Fruit fly (Drosophila melanogaster) whole organism, larva: ENCODE results near the gene CG15390.

Source experiments
- noc ChIP-seq: fragments of 200-800 bp; sonication (Bioruptor generic); optimal IDR thresholded peaks from 3 replicates; lab custom pipeline; 2019; ENCODE audit warnings: missing biosample characterization, mild to moderate bottlenecking, missing genetic modification characterization, moderate library complexity

The CG15390 gene

DNA sequence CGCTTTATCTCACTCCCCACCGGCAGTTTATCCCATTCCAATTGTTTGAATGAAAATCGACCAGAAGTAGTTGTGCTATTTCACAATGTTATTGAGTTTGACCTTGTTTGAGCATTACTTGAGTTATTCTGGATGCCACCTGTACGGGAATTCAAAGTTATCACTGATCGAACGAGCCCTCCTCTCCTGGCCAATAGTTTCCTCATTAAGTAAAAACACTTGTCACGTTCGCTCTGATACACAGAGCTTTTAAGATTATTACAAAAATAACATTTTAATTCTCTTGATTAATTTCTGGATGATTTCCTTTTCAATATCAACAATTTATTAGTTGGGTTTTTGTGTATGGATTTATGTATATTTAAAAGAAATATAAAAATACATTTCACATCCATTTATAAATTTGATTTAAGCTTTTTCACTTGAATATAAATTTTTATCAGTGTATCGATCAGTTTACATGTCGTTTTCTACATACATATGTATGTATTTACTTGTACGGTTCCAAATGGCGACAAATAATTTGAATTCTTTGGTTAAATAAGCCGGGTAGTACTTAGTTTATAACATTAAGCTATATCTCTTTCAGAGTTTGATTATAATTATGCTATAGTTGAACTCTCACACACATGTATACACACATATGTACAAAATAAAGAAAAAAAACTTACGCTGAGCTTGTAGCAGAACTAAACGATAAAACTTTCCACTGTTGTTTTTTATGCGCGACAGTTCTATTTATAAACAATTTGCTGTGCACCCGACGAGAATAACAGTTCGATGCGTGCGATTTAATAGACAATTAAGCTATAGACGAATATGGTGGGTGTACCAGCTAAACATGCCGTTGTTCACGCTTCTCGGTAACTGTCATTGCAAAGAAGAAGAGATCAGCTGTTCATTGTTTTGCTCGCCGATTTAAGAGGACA lies at the start of gene CG15390, which contains the start of gene CG3609:
TSS of gene CG15390 (plus strand) at position 896 of the 929 bp plus-strand sequence.
TSS of gene CG3609 (minus strand) at position 810 of the 929 bp plus-strand sequence.
- peak; percentile 76 for TF ChIP-seq noc

DNA sequence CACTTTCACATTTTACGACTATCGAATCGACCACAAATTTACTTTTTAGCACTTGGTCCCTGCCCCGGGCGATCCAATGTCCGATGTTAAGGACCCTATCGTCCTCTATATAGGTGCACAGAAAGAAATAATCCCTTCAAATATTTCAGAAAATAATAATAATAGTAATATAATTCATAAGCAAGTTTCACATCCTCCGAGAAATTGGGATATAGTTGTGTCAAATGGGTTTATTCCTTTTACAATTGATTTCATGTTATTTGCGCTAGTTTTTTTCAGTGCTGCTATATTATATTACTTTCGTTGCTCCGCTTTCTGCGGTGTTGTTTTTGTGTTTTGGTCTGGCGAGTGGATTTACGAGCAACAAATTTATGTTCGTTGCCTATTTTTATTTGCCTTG lies 26.0 kb upstream of the CG15390 start:
- TF ChIP-seq noc, result no peak

DNA sequence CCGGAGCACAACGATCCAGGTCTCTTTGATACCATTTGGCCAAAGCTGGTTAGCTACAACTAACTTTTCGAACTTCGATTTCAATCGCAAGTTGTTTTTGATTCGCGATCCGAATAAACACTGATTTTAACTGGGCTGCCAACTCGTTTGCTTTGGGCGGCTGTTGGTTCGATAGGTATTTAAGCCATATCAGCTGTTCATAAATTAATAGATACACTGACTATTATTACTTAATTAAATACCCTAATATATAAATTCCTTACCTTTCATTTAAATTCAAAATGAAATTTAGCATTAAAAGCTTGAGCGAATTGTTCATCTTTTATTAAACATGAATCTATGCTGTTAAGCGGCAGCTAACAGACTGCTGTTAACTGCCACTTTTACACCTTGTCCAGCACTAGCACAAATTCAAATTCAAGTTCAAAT lies 17.3 kb upstream of the CG15390 start, which contains the start of gene CG9967:
TSS of gene CG9967 (minus strand) at position 129 of the 429 bp plus-strand sequence.
- TF ChIP-seq noc, result no peak

DNA sequence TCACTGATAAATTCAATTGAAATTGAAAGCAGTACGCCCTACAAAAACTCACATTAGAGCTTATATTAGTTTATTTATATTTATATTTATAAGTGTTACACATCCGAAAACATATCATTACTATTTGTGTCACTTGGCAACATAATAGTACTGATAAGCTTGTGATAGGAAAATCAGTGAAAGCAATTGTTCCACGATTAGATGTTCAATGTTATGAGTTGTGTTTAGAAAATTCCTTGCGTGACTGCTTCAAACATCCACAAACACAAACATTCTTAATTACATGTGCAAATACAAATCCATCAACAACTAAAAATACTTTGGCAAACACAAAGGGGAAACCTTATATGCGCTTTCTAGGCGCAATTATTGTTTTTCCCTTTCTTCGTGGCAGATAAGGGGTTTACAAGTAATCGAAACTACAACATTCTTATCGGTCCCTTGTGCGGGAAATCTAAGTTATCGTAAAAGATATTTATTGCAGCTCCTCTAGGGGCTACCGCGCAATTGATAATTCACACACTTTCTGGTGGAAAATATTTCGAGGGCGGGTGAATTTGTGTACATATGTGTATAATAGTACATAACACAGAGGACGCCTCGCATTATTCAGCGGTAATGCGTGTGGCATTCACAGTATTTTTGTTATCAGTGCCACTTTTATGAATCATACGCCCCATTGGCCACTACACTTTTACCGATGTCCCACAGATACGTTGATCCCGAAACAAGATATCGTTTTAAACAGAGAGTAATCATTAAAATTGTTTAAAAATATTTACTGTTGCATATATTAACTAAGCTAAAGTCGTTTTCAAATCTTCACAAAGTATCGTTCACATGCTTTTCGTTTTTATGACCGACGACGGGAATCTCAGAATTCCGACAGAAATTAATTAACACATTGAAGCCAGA lies 12.4 kb upstream of the CG15390 start:
- TF ChIP-seq noc, result no peak

DNA sequence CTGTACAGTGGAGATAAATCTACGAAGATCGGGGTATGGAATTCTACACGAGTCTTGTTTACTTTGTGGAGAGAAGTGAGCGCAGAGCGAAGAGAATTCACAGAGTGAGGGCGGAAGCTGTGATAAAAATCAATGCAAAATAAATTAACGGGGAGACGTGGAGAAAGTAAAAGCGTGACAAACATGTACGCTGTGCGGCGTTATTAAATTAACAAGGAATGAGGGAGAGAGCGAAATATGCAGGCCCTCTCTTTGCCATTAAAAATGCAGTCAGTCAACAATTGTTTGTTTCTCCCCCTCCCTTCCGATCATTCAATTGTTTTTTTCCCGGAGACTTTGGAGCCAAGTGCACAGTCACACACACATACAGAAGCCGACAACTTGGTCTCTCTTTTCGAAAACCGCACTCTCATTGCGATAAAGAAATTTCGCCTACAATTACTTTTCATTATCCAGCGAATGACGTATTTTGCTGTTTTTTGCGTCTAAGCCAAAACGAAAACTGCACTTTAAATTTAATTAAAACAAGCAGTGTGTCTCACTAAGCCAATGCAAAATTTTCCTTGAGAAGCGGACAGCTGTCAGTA lies 11.6 kb upstream of the CG15390 start:
- TF ChIP-seq noc, result no peak

DNA sequence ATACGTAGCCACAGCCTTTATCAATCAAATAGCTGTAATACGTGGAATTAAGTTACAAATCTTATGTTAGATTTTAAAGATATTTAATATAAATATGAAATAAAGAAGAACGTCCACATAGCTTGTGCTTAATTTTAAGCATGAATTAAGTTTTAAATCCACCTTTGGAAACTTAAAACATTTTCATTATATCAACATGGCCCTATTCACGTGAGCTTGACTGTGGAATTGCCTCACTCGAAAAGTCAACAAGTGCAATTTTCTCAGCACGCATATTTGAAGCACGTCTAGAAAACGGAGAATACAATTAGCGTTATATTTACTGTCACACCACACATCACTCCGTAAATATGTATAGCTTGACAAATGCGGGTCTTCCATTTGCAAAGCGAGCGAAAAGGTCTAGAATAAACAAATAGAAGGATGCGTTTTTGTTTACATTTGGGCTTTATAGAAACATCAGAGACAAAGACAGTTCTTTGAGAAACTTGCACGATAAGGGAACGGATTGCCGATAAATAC lies 10.8 kb upstream of the CG15390 start:
- peak; percentile 93 for TF ChIP-seq noc

DNA sequence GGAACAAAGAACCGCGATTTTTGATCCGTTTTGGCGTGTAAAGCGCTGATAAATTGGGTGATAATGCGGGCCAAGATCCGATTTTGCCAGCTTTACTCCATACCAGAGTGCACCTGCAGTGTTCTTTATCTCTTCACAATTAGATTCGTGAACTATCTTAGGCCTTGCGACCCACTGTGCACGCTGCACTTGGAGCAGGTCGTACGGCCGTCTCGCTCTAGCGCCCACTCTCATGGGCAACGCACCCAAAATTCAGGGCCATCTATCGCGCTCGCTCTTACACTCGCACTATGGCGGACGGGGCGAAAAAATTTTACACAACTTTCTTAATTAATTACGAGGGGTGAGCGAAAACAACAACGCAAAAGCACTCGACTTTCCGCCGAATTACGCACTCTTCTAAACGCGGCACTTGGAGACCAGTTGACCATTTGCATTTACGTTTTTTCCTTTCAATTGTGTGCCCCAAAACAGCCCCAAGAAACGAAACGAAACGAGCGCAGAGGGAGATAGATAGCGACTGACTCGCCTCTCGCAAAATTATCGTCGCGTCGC lies 10.2 kb upstream of the CG15390 start:
- TF ChIP-seq noc, result no peak

DNA sequence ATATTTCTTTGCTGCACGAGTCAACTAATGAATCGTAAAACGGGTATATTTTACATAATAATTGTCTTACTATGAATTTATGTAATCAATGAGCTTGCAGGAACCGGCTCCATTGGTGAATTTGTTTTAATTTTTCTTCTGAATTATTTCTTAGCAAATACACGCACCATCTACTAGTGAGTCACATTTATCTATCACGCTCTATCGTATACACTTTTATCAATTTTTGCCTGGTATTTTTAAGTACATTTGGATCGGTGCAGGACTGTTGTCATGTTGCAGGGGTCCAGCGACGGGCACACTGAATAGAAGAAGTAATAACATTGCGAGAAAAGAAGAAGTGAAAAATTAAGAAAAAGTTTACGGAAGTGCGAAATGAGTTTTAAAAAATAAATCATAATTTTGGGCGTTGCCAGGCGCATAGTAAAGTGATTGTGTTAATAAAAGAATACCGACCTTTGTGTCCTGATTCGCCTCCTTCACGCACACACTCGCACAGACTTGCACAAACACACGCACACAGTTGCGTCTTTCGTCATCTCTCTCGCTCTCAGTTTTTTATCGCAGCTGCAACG lies 9.3 kb upstream of the CG15390 start, which contains the start of the genes Rab5 and Axud1:
TSS of gene Rab5 (minus strand) at position 197 of the 575 bp plus-strand sequence.
TSS of gene Axud1 (plus strand) at position 269 of the 575 bp plus-strand sequence.
- TF ChIP-seq noc, result no peak

DNA sequence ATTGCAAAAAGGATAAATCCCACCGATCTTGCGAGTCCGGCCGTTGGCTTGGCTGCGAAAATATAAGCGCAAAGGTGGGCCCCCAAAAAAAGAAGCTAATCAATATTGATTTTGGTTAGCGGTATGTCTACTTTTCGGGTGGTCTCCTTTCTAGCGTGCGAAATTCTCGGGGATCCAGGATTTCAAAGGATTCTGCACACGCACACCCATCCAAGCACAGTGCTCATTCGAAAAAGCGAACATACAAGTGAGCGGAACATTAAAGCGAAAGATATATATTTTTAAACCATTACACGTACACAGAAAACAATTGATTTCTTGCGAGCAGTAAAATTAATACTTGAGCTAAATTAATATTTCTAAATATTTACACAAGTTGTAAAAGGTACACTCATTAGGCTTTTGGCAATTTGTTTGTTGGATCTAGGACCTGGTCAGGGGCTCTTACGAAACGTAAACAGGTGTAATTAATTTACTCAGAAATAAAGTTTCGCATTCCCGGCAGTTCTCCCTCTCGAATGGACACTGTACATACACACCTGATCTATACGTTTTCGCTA lies 8.8 kb upstream of the CG15390 start:
- TF ChIP-seq noc, result no peak

DNA sequence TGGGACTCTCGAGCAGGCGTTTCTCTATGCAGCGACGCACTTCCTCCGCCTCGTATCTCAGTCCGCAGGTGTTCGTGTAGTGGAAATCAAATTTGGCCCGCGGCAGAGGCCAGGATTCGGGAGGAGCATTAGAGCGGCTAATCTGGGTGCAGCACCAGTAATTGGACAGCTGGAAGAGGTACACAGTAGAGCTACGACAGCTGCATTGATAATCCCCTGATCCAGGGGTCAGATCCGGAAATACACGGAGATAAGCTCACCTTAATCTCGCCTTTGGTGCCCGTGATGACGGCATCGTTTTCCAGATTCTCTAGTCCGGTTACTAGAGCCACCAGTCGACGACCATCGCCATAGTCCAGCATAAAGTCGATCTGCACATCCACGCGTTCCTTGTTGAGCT lies 4.2 kb upstream of the CG15390 start:
- no peak for TF ChIP-seq noc

DNA sequence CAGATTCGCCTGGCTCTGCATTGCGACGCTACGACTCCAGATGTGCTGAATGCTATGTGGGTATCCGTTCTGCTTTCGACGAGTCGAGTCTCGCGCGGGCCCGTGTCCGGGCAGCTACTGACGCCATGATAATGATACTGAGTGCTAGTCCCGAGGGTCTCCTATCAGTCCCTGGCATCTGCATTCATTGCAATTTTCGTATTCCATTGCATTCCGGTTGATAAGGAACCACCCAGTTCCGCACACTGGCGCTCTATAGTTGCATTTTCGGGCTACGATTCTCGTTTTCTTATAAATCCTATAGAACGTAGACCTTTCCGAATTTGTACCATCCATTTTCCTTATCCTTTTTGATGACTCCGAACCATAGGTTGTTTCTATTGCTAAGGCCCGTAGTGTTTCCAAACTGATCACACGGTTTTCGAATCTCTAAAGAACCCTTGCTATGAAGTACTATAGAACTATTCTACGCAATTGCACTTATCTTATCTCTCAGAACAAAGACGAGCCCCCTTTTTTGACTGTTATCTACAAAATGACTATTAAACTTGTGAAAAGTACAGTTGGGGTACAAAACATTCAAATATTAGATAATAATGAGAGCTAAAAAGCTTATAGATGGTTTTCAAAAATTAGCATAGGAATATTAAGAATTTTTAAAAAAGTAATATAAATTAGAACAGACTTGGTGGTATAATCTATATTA lies 3.0 kb upstream of the CG15390 start, which contains the start of gene CG3597:
TSS of gene CG3597 (minus strand) at position 119 of the 706 bp plus-strand sequence.
- TF ChIP-seq noc, result peak; percentile 46

DNA sequence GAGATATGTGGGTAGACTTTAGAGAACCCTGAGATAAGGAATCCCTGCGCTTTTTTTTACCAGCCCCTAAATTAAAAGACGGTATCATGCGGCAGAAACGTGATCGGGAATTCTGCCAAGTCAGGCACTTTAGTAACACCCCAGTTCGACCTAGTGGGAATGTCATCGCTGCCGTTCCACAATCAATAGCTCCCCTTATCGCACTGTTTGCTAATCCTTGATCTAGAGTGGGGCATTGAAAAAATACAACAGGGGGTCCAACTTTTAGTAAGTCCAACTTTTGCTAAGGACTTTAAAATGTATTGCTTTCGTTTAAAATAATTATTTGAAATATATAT lies 2.4 kb upstream of the CG15390 start:
- no peak for TF ChIP-seq noc

DNA sequence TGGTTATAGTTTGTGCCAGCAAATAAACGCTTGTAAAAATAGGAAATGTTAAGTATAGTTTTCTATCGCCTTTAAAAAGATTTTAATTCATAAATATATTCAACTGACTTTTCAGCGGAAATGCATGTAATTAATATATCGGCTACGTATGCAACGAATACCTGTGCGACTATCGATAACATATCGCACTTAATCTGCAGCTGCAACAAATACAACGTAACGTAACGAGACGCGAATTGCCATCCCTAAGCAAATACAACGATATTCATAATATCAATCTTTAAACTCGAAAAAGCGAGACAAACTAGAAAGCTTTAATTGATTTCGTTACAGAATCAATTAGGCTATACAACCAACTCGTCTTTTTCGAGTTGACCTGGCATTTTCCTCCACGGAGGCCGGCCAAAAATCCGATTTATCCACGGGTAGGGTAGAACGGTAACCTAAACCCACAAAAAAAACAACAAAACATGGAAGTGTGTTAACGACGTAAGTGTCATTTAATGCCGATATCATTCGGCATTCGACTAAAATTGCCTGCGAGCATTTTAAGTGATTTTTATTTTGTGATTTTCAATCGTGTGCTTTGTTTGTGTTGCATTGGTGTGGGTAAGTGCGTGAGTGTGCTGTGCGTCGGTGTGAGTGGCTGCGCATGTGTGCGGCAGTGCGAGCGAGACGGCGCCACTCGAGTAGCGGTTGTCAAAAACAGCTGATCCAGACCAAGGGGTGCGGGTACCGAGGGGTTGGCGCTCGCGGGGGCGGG lies 1.3 kb downstream of the CG15390 start, which contains the start of gene Atxn7:
TSS of gene Atxn7 (plus strand) at position 187 of the 763 bp plus-strand sequence.
- TF ChIP-seq noc, result peak; percentile 2

DNA sequence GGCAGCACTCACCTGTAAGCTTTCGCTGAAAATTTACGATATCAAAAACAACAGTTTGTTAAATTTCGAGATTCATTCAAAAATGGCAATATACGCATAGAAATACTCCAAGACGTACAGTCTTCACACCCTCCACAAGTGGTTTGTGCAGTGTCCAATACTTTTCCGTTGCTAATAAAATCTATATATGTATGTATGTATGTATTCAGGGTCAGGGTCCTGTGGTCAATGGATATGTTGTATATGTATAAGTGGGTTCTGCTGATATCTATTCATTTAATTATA lies 1.8 kb downstream of the CG15390 start:
- TF ChIP-seq noc, result no peak
